Fruit fly (Drosophila melanogaster) S2 (cell line): Measurements from ENCODE around the gene c-cup.

Experiments
- CG8478 ChIP-seq: fragments of >200 bp; optimal IDR thresholded peaks from 2 replicates; lab custom pipeline; 2018
- CTCF ChIP-seq, 2 experiments: fragments of >200 bp; optimal IDR thresholded peaks; 2 replicates each; lab custom pipeline; 2018

DNA sequence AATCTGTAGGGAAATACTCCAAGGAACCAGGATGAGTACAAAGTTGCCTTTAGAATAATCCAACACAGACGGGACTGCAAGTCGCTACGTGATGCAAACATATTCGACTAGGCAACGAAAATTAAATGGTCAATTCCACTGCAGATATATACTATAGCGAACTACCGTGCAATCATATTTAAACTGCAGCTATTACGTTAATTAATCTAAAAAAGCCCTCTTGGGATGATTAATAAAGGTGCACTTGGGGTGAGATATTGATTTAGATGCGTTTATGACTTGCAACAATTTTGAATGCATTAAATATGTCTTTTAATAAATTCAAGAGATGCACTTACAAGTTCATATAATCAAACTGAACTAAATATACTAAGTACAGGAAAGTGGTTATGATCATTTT lies 40.6 kb downstream of the c-cup start, which contains the start of gene Gr22c:
- TF ChIP-seq CG8478 (lab: Kevin White, UChicago): no peak
- TF ChIP-seq CTCF (optimal IDR thresholded peaks at IDR 0.05; lab: Kevin White, UChicago): no peak
